Fruit fly (Drosophila melanogaster) Kc167 (cell line): Measurements from ENCODE around the gene CG5866.

Source experiments
- Myc ChIP-seq: fragments of >200 bp; optimal IDR thresholded peaks from 2 replicates; lab custom pipeline; 2017; ENCODE audit warnings: missing external identifiers
- Sin3A ChIP-seq: fragments of >200 bp; optimal IDR thresholded peaks from 2 replicates; lab custom pipeline; 2018; ENCODE audit warnings: missing external identifiers
- h ChIP-seq: fragments of >200 bp; optimal IDR thresholded peaks from 3 replicates; lab custom pipeline; 2018; ENCODE audit warnings: missing external identifiers
- insv ChIP-seq: fragments of >200 bp; optimal IDR thresholded peaks from 3 replicates; lab custom pipeline; 2018; ENCODE audit warnings: missing external identifiers
- psq ChIP-seq: fragments of >200 bp; optimal IDR thresholded peaks from 2 replicates; lab custom pipeline; 2017; ENCODE audit warnings: missing external identifiers
- ttk ChIP-seq: sonication (Bioruptor generic); optimal IDR thresholded peaks from 2 replicates; lab custom pipeline; 2017; ENCODE audit warnings: missing external identifiers

CG5866 gene

DNA sequence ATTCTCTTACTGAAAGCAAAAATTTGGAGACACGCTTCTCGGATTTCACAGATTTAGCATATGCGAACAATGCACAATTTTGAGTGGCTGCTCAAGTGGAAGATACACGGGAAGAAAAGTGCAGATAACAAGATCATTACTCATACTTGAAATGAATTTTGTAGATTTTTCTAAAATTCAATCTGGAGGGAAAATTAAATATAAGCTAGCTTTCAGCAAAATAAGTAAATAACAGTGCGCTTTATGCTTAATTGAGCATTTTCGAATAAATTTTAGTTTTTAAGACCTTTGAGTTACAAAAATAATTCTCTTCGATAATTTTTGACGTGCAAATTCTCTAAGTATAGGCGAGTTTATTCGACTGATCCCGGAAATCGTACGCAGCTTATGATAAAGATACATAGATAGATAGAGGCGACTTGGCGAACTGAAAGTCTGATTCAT lies 14.8 kb upstream of the CG5866 start:
- TF ChIP-seq insv (no peak), psq (lab: Kevin White, UChicago) (no peak), ttk (lab: Kevin White, UChicago) (no peak), h (no peak), Sin3A (lab: Kevin White, UChicago) (no peak), Myc (lab: Kevin White, UChicago) (no peak)

DNA sequence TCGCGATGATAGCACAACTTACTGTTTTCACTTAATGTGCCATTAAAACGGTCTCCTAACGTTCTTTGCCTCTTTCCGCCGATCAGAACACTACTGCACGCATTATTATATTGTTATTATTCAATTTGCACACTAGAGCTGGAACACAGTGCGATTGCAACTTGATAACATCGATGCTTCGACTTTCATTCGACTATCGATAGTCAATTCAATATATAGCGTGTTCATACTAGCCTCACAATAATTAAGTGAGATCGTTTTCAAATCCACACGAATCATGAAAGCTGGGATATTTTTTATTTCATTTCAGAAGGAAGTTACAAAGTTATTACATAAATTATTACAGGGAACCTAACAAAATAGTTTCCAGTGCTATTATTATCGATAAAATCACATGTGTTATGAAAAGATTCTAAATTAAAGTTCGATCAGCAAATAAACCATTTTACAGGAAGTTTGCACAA lies 14.2 kb upstream of the CG5866 start:
- TF ChIP-seq h = no peak
- no peak for TF ChIP-seq Myc (lab: Kevin White, UChicago)
- no peak for TF ChIP-seq psq (lab: Kevin White, UChicago)
- TF ChIP-seq insv = no peak
- TF ChIP-seq ttk (lab: Kevin White, UChicago) = no peak
- no peak for TF ChIP-seq Sin3A (lab: Kevin White, UChicago)

DNA sequence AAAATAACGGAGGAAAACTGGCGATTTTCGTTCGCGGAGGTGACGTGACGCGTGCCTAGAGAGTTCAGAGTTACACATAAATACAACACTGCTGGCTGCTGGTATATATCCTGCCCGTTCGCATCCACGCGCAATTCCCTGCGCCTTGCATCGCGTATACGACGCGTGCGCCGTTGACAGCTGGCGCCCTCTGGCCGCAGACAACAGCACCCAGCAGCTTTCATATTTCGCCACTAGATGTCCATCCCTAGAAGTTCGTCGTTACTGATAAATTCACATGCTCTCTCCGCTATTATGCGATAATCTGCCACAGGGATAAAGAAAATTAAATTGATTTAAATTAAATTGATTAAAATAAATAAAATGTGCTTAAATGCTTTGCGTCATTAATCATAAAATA lies 13.1 kb upstream of the CG5866 start, which contains the start of gene Sur-8:
Sur-8 (minus strand) TSS at position 82 of the 400 bp plus-strand sequence.
- no peak for TF ChIP-seq ttk (lab: Kevin White, UChicago)
- no peak for TF ChIP-seq h
- TF ChIP-seq Myc (lab: Kevin White, UChicago) = no peak
- TF ChIP-seq psq (lab: Kevin White, UChicago) = no peak
- no peak for TF ChIP-seq Sin3A (lab: Kevin White, UChicago)
- TF ChIP-seq insv = no peak

DNA sequence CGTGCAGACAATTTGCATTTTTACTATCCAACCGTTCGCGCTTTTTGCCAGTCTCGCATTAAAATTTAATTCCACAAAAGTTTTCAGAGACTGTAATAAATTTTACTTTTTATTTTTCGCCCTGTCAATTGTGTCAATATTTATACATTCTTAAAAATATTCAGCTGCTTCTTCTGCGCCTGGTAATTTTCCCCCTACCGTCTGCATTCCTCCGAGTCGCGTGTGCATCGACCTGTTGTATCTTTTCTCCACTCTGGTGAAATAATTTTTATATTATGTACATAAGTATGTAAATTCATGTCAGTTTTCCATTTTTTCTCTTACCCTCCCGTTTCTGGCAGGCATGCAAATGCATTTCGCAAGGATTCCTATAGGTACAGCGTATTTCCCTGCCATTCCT lies 12.4 kb upstream of the CG5866 start, which contains the start of gene CG34279:
CG34279 (minus strand) TSS at position 101 of the 400 bp plus-strand sequence.
- no peak for TF ChIP-seq Myc (lab: Kevin White, UChicago)
- TF ChIP-seq h = no peak
- TF ChIP-seq insv = no peak
- TF ChIP-seq psq (lab: Kevin White, UChicago) = no peak
- no peak for TF ChIP-seq ttk (lab: Kevin White, UChicago)
- TF ChIP-seq Sin3A (lab: Kevin White, UChicago) = no peak

DNA sequence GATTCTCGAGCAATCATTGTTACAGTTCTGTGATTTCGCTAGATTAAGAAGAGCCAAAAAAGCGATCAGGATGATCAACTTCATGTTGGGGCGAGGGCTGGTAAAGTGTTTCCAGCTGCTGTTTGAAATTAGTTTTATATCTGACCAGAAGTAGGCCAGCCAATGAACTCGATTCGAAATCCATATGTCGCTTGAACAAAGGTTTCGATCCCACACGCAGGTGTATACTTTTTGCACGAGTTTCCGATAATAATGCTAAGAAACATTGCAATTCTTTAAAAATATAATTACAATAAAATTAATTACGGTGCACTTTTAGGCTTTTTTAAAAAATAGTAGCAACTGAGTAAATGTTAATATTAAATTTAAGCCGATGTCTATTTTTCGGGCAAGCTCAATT lies 11.9 kb upstream of the CG5866 start, which contains the start of gene CG34280:
CG34280 (minus strand) TSS at position 101 of the 400 bp plus-strand sequence.
- TF ChIP-seq Sin3A (lab: Kevin White, UChicago) (no peak), insv (no peak)

DNA sequence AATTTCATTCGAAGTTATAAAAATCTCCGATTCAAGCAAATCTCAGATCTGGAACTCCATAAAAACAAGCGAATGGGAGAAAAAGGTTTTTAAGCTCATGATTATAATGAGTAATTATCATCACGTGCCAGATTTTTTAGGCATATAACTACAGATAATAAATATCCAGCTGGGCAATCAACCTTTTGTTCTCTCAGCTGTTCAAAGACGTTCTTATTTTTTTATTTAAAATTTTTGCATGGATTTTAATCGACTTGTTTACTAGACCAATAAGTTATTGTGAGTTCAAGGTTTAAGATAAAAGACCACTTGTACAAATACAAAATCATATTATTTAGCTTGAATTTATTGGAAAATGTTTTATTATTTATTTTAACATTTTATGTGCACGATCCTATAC lies 11.4 kb upstream of the CG5866 start:
- TF ChIP-seq Sin3A (lab: Kevin White, UChicago) = no peak

DNA sequence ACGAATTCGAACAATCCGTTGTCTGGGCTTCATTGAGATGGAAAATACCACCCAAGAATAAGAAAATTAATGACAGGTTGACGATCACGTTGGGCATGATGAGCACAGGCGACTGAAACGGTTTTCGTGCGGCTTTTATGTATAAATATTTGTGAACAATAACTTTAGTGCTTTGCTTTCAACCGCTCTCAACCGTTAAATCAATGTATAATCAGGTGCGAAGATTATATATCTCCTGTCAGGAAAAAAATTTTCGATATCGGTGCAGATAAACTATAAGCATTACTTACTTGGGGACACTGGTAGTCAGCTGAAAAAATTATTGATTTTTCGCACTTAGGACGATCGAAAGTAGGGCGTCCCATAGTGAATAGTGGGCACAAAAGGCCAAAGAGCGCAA lies 10.5 kb upstream of the CG5866 start, which contains the start of gene CG42823:
CG42823 (minus strand) TSS at position 101 of the 400 bp plus-strand sequence.
- TF ChIP-seq h (no peak), Sin3A (lab: Kevin White, UChicago) (no peak), ttk (lab: Kevin White, UChicago) (no peak), insv (no peak), Myc (lab: Kevin White, UChicago) (no peak), psq (lab: Kevin White, UChicago) (no peak)

DNA sequence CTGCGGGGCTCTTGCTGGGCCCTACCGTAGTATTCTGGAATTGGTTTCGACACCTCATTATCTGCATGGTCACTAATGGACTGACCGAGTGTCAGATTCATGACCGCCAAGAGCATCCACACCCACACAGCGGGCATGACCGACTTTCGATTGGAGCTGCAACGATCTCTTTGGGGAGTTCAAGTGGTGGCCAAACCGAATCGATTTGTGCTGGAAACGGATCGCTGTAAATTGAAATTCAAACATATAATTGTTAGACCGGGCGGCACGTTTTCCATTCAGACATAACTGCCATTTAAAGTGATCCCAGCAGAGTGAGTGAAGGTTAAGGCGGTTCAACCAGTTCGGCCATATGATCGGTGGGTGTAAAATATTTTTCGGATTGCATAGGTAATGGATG lies 9.1 kb upstream of the CG5866 start, which contains the start of the genes CG42824 and CG42798:
CG42824 (minus strand) TSS at position 101 of the 400 bp plus-strand sequence.
CG42798 (plus strand) TSS at position 268 of the 400 bp plus-strand sequence.
- TF ChIP-seq insv = no peak
- TF ChIP-seq Myc (lab: Kevin White, UChicago) = no peak
- TF ChIP-seq ttk (lab: Kevin White, UChicago) = no peak

DNA sequence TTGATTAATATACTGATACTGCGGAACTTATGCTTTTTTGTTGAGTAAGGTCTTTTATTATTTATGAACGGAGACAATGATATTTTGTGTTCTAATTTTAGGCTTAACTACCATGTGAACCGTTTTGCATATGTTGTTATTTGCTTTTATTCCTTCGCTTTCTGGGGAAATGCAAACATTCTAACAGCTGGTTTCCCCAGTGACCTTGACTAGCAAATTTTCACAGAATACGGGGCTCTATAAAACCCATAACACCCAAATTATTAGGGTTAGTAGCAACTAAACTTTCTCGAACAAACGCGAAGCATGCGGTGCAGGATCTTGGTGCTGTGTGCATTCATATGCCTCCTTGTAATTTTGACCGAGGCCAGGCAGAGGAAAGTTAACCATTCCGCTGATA lies 8.0 kb upstream of the CG5866 start, which contains the start of gene CG17283:
CG17283 (plus strand) TSS at position 301 of the 400 bp plus-strand sequence.
- TF ChIP-seq h (no peak), psq (lab: Kevin White, UChicago) (no peak), insv (no peak), ttk (lab: Kevin White, UChicago) (no peak), Sin3A (lab: Kevin White, UChicago) (no peak), Myc (lab: Kevin White, UChicago) (no peak)

DNA sequence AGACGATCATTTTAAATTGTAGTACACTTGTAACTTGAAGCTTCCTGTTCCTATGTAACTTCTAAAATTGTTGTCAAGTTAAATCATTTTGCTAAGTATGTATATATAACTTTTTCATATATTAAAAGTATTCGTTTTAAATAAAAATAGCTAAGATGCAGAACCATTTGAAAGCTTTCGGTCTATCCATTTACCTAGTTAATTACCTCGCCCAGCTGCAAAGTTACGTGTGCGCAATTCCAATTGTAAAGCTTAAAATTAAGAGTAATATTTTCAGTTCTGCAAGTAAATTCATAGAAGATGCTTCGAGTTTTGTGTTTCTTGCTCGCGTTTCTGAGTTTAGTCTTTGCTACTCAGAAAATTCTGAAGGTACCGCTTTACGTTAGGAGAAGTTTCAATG lies 6.2 kb upstream of the CG5866 start, which contains the start of gene CG5860:
CG5860 (plus strand) TSS at position 301 of the 400 bp plus-strand sequence.
- no peak for TF ChIP-seq Myc (lab: Kevin White, UChicago)
- no peak for TF ChIP-seq h
- TF ChIP-seq insv = no peak
- TF ChIP-seq Sin3A (lab: Kevin White, UChicago) = no peak
- TF ChIP-seq ttk (lab: Kevin White, UChicago) = no peak
- no peak for TF ChIP-seq psq (lab: Kevin White, UChicago)

DNA sequence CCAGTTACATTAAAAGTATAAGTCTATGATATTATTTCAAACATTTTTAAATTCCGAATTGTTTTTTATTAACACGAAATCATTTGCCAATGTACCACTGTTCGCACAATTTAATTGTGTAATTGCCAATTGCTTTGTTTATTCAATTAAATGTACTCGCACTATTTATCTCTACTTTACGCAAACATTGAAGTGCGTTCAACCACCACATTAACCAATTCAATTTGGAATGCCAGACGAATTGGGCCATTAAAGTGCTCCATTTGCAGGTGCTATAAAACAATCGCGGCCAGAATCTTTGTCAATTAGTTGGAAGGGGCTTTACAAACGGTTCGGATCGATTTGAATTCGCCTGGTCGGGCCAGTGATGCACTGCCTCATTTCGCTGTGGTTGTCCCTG lies 4.7 kb upstream of the CG5866 start, which contains the start of gene CG5863:
CG5863 (plus strand) TSS at position 301 of the 400 bp plus-strand sequence.
- TF ChIP-seq h (no peak), Sin3A (lab: Kevin White, UChicago) (no peak), psq (lab: Kevin White, UChicago) (no peak), Myc (lab: Kevin White, UChicago) (no peak), ttk (lab: Kevin White, UChicago) (no peak), insv (no peak)

DNA sequence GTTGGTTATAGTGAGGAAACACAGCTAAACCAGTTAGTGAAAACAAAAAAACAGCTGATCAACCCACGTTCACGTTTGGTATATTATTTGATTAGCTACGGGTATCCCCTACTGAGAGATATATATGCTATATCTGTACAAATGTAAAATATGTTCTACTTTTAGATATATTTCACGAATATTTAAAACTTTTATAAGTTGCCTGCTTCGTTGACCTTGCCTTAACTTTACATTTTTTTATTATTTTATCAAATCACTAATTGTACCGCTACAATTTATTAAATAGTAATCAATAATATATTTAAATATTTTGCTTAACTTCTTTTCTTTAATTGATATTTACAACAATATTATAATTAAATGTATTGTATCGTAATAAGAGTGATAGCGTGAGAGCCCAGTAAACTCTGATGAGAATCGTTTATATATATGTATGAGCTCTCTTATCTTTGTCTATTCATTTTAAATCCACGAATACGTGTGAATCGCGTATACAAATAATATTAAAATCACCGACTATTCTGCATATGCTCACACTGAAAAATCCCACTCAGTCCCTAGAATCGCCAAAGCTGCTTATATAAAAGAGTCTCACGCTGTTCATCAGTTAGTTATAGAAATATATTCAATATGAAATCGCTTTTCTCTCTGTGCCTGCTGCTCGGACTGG lies 2.9 kb upstream of the CG5866 start, which contains the start of gene CG42821:
CG42821 (plus strand) TSS at position 620 of the 670 bp plus-strand sequence.
- TF ChIP-seq psq (lab: Kevin White, UChicago) = no peak

DNA sequence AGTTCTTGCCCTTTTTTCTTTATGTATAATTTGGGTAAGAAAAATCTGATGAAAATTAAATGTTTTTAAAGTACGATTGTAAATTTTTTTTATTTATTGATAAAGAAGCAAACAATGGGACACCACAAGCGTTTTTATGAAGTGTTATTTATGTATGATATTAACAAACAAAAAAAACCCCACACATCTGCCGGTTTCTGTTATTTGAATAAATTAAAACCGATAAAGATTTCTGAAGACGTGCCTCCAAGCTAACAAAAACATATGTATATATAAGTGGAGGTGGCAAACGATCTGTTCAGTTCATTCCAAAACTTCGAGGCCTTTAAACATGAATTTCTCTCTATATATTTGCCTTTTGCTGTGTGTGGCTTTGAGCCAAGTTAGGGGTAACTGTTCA lies 1.9 kb upstream of the CG5866 start, which contains the start of gene CG42822:
CG42822 (plus strand) TSS at position 301 of the 400 bp plus-strand sequence.
- TF ChIP-seq h (no peak), insv (no peak), Myc (lab: Kevin White, UChicago) (no peak), psq (lab: Kevin White, UChicago) (no peak), ttk (lab: Kevin White, UChicago) (no peak), Sin3A (lab: Kevin White, UChicago) (no peak)
